Fruit fly (Drosophila melanogaster): ENCODE measurements around the gene RpL27.

dm6 chr3R:25648258-25648606, 36.6 kb downstream of the RpL27 start:
- TF ChIP-seq Chrac-16 (GFP tag; optimal IDR thresholded peaks at IDR 0.05) (no peak), bab2 (GFP tag; optimal IDR thresholded peaks at IDR 0.05) (no peak), Blimp-1 (GFP tag; optimal IDR thresholded peaks at IDR 0.05) (no peak)

Data from whole organism, embryonic.